Worm (Caenorhabditis elegans): ENCODE measurements around the gene mdt-20.

DNA sequence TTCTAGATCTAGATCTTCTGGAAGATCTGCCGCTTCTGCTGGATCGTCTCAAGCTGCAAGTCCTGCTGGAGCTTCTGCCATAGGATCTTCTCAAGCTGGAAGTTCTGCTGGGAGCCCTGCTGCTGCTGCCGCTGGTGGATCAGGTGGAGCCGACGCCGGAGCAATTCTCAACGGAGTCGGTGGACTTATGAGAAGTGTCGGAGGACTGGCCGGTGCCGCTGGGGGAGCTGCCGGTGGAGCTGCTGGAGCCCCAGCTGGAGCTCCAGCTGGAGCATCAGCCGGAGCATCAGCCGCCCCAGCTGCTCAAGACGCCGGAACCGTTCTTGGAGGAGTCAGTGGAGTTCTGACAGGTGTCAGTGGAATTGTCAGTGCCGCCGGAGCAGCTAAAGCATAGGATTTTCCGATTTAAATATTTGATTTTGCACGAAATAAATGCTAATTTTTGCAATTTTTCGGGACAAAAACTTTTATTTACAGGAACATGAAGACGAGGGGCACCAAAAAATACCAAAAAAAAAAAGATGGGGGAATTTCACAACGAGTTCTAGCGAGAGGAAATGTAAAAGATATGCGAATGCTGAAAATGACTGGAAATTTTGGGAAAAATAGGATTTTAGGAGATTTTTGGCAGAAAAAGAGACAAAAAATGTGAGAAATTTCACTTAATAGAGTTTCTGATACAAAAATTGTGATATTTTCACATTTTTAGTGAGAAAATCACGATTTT lies 45.0 kb downstream of the mdt-20 start:
- no peak for TF ChIP-seq dao-5 (tag; optimal IDR thresholded peaks at IDR 0.05)
- no peak for TF ChIP-seq W03F9.2 (tag; optimal IDR thresholded peaks at IDR 0.05)
